Worm (Caenorhabditis elegans) whole organism, midembryonic: ENCODE measurements around the gene fbxa-13.

Experiments used
- T22C8.4 ChIP-seq: fragments of 200-800 bp; sonication (Bioruptor generic); IDR thresholded peaks from 2 replicates; pipeline ENCODE4 v1.3.6; 2022; ENCODE audit warnings: missing genetic modification characterization, missing compliant biosample characterization
- ref-1 ChIP-seq: fragments of 200-800 bp; sonication (Bioruptor generic); conservative IDR thresholded peaks from 2 replicates; pipeline ENCODE4 v1.3.6; 2022; ENCODE audit warnings: missing genetic modification reagents, missing genetic modification characterization, missing compliant biosample characterization
- ztf-23 ChIP-seq: fragments of 200-800 bp; sonication (Bioruptor generic); IDR thresholded peaks from 2 replicates; pipeline ENCODE4 v1.3.6; 2022; ENCODE audit warnings: missing genetic modification reagents, missing genetic modification characterization, missing compliant biosample characterization

DNA sequence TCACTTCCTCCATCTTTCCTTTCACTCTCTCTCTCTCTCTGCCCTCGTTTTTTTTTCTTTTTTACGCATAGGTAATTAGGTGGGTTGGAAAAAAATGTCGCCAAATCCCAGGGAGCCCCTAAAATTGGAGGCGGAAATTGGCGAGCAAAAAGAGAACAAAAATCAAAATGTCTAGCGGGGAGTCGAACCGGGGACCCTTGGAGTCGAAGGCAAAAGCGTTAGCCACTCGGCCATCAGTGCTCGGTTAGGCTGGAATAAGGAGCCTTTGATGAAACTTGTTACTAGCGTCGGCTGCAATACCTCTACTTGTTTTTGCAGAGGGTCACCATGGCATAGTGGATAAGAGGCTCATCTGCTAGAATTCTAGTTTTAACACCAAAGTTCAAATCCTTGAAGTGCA lies 37.4 kb upstream of the fbxa-13 start:
- TF ChIP-seq ref-1 (GFP tag; lab: Robert Waterston, UW) = no peak
- no peak for TF ChIP-seq T22C8.4 (GFP tag; lab: Robert Waterston, UW)
- TF ChIP-seq ztf-23 (GFP tag; lab: Robert Waterston, UW) = no peak
